Worm (Caenorhabditis elegans) whole organism, L2 larva: ENCODE measurements around the gene str-190.

ENCODE experiments used
- C34F6.9 ChIP-seq: fragments of 150-350 bp; optimal IDR thresholded peaks from 2 replicates; lab custom pipeline; 2014; ENCODE audit warnings: missing biosample characterization, missing genetic modification characterization
- alr-1 ChIP-seq: fragments of 150-350 bp; optimal IDR thresholded peaks from 2 replicates; lab custom pipeline; 2014; ENCODE audit warnings: missing biosample characterization, missing genetic modification characterization
- blmp-1 ChIP-seq: sonication (generic microtip); optimal IDR thresholded peaks from 2 replicates; lab custom pipeline; 2017; ENCODE audit warnings: missing genetic modification characterization, mild to moderate bottlenecking, missing compliant biosample characterization, antibody characterized with exemption, moderate library complexity; ENCODE audit not compliant: insufficient read depth
- ceh-82 ChIP-seq: fragments of 150-350 bp; optimal IDR thresholded peaks from 2 replicates; lab custom pipeline; 2014; ENCODE audit warnings: missing biosample characterization, missing genetic modification characterization
- elt-3 ChIP-seq: sonication (generic microtip); optimal IDR thresholded peaks from 2 replicates; lab custom pipeline; 2017; ENCODE audit warnings: missing biosample characterization, missing genetic modification characterization
- nhr-10 ChIP-seq: sonication (generic microtip); optimal IDR thresholded peaks from 2 replicates; lab custom pipeline; 2017; ENCODE audit warnings: missing biosample characterization, missing genetic modification characterization
- nhr-11 ChIP-seq: fragments of 150-350 bp; optimal IDR thresholded peaks from 2 replicates; lab custom pipeline; 2014; ENCODE audit warnings: missing biosample characterization, missing genetic modification characterization
- nhr-12 ChIP-seq: fragments of 150-350 bp; optimal IDR thresholded peaks from 2 replicates; lab custom pipeline; 2014; ENCODE audit warnings: missing biosample characterization, missing genetic modification characterization
- nhr-237 ChIP-seq: fragments of 150-350 bp; optimal IDR thresholded peaks from 2 replicates; lab custom pipeline; 2014; ENCODE audit warnings: missing biosample characterization, missing genetic modification characterization
- snpc-4 ChIP-seq: fragments of 150-350 bp; optimal IDR thresholded peaks from 2 replicates; lab custom pipeline; 2014; ENCODE audit warnings: missing biosample characterization, missing genetic modification characterization
- unc-39 ChIP-seq: fragments of 150-350 bp; optimal IDR thresholded peaks from 2 replicates; lab custom pipeline; 2014; ENCODE audit warnings: missing biosample characterization, missing genetic modification characterization
- zag-1 ChIP-seq: fragments of 150-350 bp; optimal IDR thresholded peaks from 2 replicates; lab custom pipeline; 2014; ENCODE audit warnings: missing biosample characterization, missing genetic modification characterization
- ztf-1 ChIP-seq: fragments of 200-800 bp; sonication (Bioruptor generic); conservative IDR thresholded peaks from 2 replicates; pipeline ENCODE4 v1.3.6; 2022; ENCODE audit warnings: missing genetic modification characterization, missing compliant biosample characterization

DNA sequence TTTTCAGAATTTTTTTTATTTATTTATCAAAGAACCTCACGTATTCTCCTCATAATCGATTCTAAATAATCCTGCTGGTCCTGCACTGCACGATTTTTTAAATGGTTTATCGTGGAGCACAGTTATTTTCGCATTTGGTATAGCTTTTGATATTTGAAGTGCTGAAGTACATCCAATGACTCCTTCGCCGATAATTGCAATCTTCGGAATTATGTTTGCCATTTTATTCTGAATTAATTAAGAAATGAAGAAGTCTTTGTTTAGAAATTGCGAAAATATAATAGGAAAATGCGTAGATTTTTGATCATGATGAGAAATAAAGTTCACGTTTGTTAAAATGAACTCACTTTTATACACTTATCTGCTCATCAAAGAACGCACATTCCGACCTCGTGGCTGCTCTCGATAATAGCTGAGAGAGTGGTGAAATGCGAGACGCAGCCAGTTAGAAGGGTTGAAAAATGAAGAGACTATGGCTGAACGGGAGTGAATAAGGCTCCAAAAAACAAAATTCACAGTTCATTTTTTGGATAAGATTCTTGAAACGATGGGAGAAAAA lies 43.4 kb downstream of the str-190 start:
- TF ChIP-seq ceh-82 (tag; lab: Kevin White, UChicago) (no peak), nhr-10 (tag; lab: Kevin White, UChicago) (no peak), unc-39 (no peak), snpc-4 (tag; lab: Kevin White, UChicago) (no peak), nhr-237 (tag; lab: Kevin White, UChicago) (no peak), ztf-1 (GFP tag; lab: Robert Waterston, UW) (no peak), blmp-1 (tag; lab: Kevin White, UChicago) (no peak), alr-1 (tag; lab: Kevin White, UChicago) (no peak), nhr-11 (tag; lab: Kevin White, UChicago) (no peak), zag-1 (tag; lab: Kevin White, UChicago) (peak; percentile 37), elt-3 (no peak), nhr-12 (tag; lab: Kevin White, UChicago) (no peak), C34F6.9 (tag; lab: Kevin White, UChicago) (peak; percentile 76)
